Worm (Caenorhabditis elegans) whole organism, L4 larva: Measurements from ENCODE around the gene sdz-38.

Source experiments
- F10B5.3 ChIP-seq: sonication (generic microtip); optimal IDR thresholded peaks from 2 replicates; lab custom pipeline; 2016; ENCODE audit warnings: mild to moderate bottlenecking, missing genetic modification characterization, missing compliant biosample characterization
- F44E2.7 ChIP-seq: fragments of 200-800 bp; sonication (Bioruptor generic); IDR thresholded peaks from 2 replicates; pipeline ENCODE4 v2.1.2; 2022; ENCODE audit warnings: missing genetic modification characterization, missing compliant biosample characterization
- Y48G9A.11 ChIP-seq: fragments of 200-800 bp; sonication (Bioruptor generic); IDR thresholded peaks from 2 replicates; pipeline ENCODE4 v1.3.6; 2022; ENCODE audit warnings: missing genetic modification reagents, missing genetic modification characterization, missing compliant biosample characterization
- aha-1 ChIP-seq: fragments of 150-350 bp; peaks from one replicate; lab custom pipeline; 2014; ENCODE audit warnings: missing biosample characterization, missing genetic modification characterization
- attf-4 ChIP-seq: sonication (generic microtip); optimal IDR thresholded peaks from 3 replicates; lab custom pipeline; 2017; ENCODE audit warnings: missing biosample characterization, missing genetic modification characterization
- ceh-20 ChIP-seq: fragments of 200-800 bp; sonication (Bioruptor generic); IDR thresholded peaks from 2 replicates; pipeline ENCODE4 v1.3.6; 2022; ENCODE audit warnings: missing genetic modification reagents, missing genetic modification characterization, missing compliant biosample characterization
- ceh-28 ChIP-seq: fragments of 150-350 bp; optimal IDR thresholded peaks from 2 replicates; lab custom pipeline; 2014; ENCODE audit warnings: missing biosample characterization, missing genetic modification reagents, missing genetic modification characterization
- ces-1 ChIP-seq: fragments of 150-350 bp; sonication (generic microtip); optimal IDR thresholded peaks from 4 replicates; lab custom pipeline; 2014; ENCODE audit warnings: missing biosample characterization, missing genetic modification reagents, missing genetic modification characterization
- ctbp-1 ChIP-seq: fragments of 200-800 bp; sonication (Bioruptor generic); IDR thresholded peaks from 2 replicates; pipeline ENCODE4 v1.3.6; 2022; ENCODE audit warnings: missing genetic modification reagents, missing genetic modification characterization, missing compliant biosample characterization
- dmd-6 ChIP-seq: fragments of 200-800 bp; sonication (Bioruptor generic); IDR thresholded peaks from 2 replicates; pipeline ENCODE4 v1.3.6; 2022; ENCODE audit warnings: missing genetic modification reagents, missing genetic modification characterization, missing compliant biosample characterization
- dve-1 ChIP-seq: sonication (generic microtip); optimal IDR thresholded peaks from 2 replicates; lab custom pipeline; 2017; ENCODE audit warnings: antibody characterized with exemption, mild to moderate bottlenecking, missing genetic modification characterization, missing compliant biosample characterization; ENCODE audit not compliant: insufficient read depth
- egl-43 ChIP-seq: fragments of 200-800 bp; sonication (Bioruptor generic); IDR thresholded peaks from 2 replicates; pipeline ENCODE4 v1.3.6; 2022; ENCODE audit warnings: missing genetic modification reagents, missing genetic modification characterization, missing compliant biosample characterization
- fkh-10 ChIP-seq: fragments of 150-350 bp; optimal IDR thresholded peaks from 2 replicates; lab custom pipeline; 2014; ENCODE audit warnings: missing biosample characterization, missing genetic modification reagents, missing genetic modification characterization
- gei-8 ChIP-seq: fragments of 200-800 bp; sonication (Bioruptor generic); optimal IDR thresholded peaks from 2 replicates; lab custom pipeline; 2018; ENCODE audit warnings: mild to moderate bottlenecking, missing genetic modification characterization, missing compliant biosample characterization
- hif-1 ChIP-seq, 2 experiments: sonication (generic microtip); optimal IDR thresholded peaks; 2 replicates each; lab custom pipeline; 2016 to 2017; ENCODE audit warnings: missing compliant biosample characterization in 2 of 2, missing genetic modification characterization in 2 of 2, missing genetic modification reagents in 2 of 2, missing genotype in 2 of 2, mild to moderate bottlenecking in 1 of 2
- hlh-11 ChIP-seq: fragments of 200-800 bp; sonication (Bioruptor generic); optimal IDR thresholded peaks from 2 replicates; lab custom pipeline; 2018; ENCODE audit warnings: mild to moderate bottlenecking, missing genetic modification characterization, missing compliant biosample characterization
- hmg-1.1 ChIP-seq: fragments of 200-800 bp; sonication (Bioruptor generic); IDR thresholded peaks from 2 replicates; pipeline ENCODE4 v1.3.6; 2022; ENCODE audit warnings: missing genetic modification reagents, missing genetic modification characterization, missing compliant biosample characterization
- lin-1 ChIP-seq: fragments of 200-800 bp; sonication (Bioruptor generic); IDR thresholded peaks from 2 replicates; pipeline ENCODE4 v1.3.6; 2022; ENCODE audit warnings: missing genetic modification reagents, missing genetic modification characterization, missing compliant biosample characterization
- lin-13 ChIP-seq: fragments of 150-350 bp; optimal IDR thresholded peaks from 2 replicates; lab custom pipeline; 2014; ENCODE audit warnings: missing biosample characterization, missing genetic modification reagents, missing genetic modification characterization
- madf-5 ChIP-seq, 2 experiments: fragments of 200-800 bp; sonication (Bioruptor generic); IDR thresholded peaks; 2 replicates each; pipeline ENCODE4 v1.3.6; 2022; ENCODE audit warnings: missing compliant biosample characterization in 2 of 2, missing genetic modification characterization in 2 of 2
- madf-9 ChIP-seq: fragments of 200-800 bp; sonication (Bioruptor generic); conservative IDR thresholded peaks from 2 replicates; pipeline ENCODE4 v1.3.6; 2022; ENCODE audit warnings: missing genetic modification reagents, missing genetic modification characterization, missing compliant biosample characterization
- nhr-102 ChIP-seq: sonication (generic microtip); optimal IDR thresholded peaks from 2 replicates; lab custom pipeline; 2016; ENCODE audit warnings: mild to moderate bottlenecking, missing genetic modification characterization, moderate library complexity, missing compliant biosample characterization
- nhr-11 ChIP-seq: fragments of 150-350 bp; optimal IDR thresholded peaks from 2 replicates; lab custom pipeline; 2014; ENCODE audit warnings: missing biosample characterization, missing genetic modification characterization
- nhr-111 ChIP-seq: fragments of 200-800 bp; sonication (Bioruptor generic); optimal IDR thresholded peaks from 2 replicates; lab custom pipeline; 2018; ENCODE audit warnings: mild to moderate bottlenecking, missing genetic modification characterization, missing compliant biosample characterization
- nhr-237 ChIP-seq: sonication (generic microtip); optimal IDR thresholded peaks from 2 replicates; lab custom pipeline; 2017; ENCODE audit warnings: missing biosample characterization, missing genetic modification characterization
- nhr-28 ChIP-seq: fragments of 150-350 bp; optimal IDR thresholded peaks from 2 replicates; lab custom pipeline; 2014; ENCODE audit warnings: missing biosample characterization, missing genetic modification characterization
- nhr-48 ChIP-seq: sonication (generic microtip); optimal IDR thresholded peaks from 2 replicates; lab custom pipeline; 2016; ENCODE audit warnings: mild to moderate bottlenecking, missing genetic modification characterization, missing compliant biosample characterization
- nhr-76 ChIP-seq: fragments of 150-350 bp; optimal IDR thresholded peaks from 2 replicates; lab custom pipeline; 2014; ENCODE audit warnings: missing biosample characterization, missing genetic modification characterization
- saeg-2 ChIP-seq: fragments of 200-800 bp; sonication (Bioruptor generic); IDR thresholded peaks from 2 replicates; pipeline ENCODE4 v1.3.6; 2022; ENCODE audit warnings: missing genetic modification reagents, missing genetic modification characterization, missing compliant biosample characterization
- set-16 ChIP-seq: fragments of 200-800 bp; sonication (Bioruptor generic); IDR thresholded peaks from 2 replicates; pipeline ENCODE4 v1.3.6; 2022; ENCODE audit warnings: missing genetic modification reagents, missing genetic modification characterization, missing compliant biosample characterization
- tag-97 ChIP-seq: fragments of 200-800 bp; sonication (Bioruptor generic); IDR thresholded peaks from 2 replicates; pipeline ENCODE4 v1.3.6; 2022; ENCODE audit warnings: missing genetic modification characterization, missing compliant biosample characterization
- tra-1 ChIP-seq: fragments of 200-800 bp; sonication (Bioruptor generic); IDR thresholded peaks from 2 replicates; pipeline ENCODE4 v1.3.6; 2022; ENCODE audit warnings: missing genetic modification reagents, missing genetic modification characterization, missing compliant biosample characterization
- unc-62 ChIP-seq, 3 experiments: fragments of 150-350 bp in 1 of 3; sonication (generic microtip); optimal IDR thresholded peaks in 2 of 3; peaks in 1 of 3; 1 replicate in 1 of 3; 2 replicates in 2 of 3; lab custom pipeline; 2014 to 2017; ENCODE audit warnings: missing biosample characterization in 3 of 3, missing genetic modification characterization in 3 of 3, missing genetic modification reagents in 3 of 3, missing genotype in 1 of 3
- vab-7 ChIP-seq: fragments of 200-800 bp; sonication (Bioruptor generic); IDR thresholded peaks from 2 replicates; pipeline ENCODE4 v1.3.6; 2022; ENCODE audit warnings: missing genetic modification reagents, missing genetic modification characterization, missing compliant biosample characterization
- zip-2 ChIP-seq: fragments of 150-350 bp; optimal IDR thresholded peaks from 2 replicates; lab custom pipeline; 2014; ENCODE audit warnings: missing biosample characterization, missing genetic modification characterization
- ztf-7 ChIP-seq: fragments of 150-350 bp; optimal IDR thresholded peaks from 2 replicates; lab custom pipeline; 2014; ENCODE audit warnings: missing biosample characterization, missing genetic modification characterization

Gene sdz-38

ce11 chrII:10001065-10001464 lies 19.4 kb upstream of the sdz-38 start, which contains the start of gene nlt-1 (continued):
- TF ChIP-seq tag-97 (no peak), ces-1 (GFP tag; lab: Kevin White, UChicago) (no peak), fkh-10 (no peak), nhr-76 (tag; lab: Kevin White, UChicago) (no peak), aha-1 (tag; lab: Kevin White, UChicago) (no peak), set-16 (no peak), F10B5.3 (tag; lab: Kevin White, UChicago) (no peak), F44E2.7 (no peak), saeg-2 (GFP tag; lab: Robert Waterston, UW) (no peak), nhr-102 (tag; lab: Kevin White, UChicago) (peak; percentile 55), madf-9 (no peak), egl-43 (GFP tag; lab: Robert Waterston, UW) (no peak), hmg-1.1 (GFP tag; lab: Robert Waterston, UW) (no peak), zip-2 (tag; lab: Kevin White, UChicago) (no peak), madf-5 (GFP tag; IDR thresholded peaks at IDR 0.05; lab: Robert Waterston, UW) (no peak)

DNA sequence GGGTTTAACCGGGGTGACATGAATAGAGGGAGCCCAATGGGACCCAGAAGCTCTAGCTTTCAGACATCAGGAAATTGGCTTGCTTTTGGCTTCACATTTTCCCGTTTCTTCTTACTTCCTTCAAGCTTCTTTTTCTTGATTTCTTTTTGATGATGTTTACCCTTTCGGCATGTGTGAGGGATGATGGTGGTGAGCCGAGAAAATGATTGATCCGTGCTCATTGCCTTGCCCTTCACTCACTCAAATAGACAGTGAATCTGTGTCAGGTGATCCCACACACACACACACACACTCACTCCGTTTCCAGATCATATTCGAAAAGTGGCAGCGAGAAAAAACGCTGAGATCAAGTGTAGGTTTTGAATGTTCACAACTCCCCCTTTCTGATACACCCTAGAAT lies 13.0 kb upstream of the sdz-38 start:
- TF ChIP-seq F44E2.7 (no peak), ceh-20 (GFP tag; lab: Robert Waterston, UW) (peak; percentile 14; the same call in 1 of the 2 replicates), unc-62 (GFP tag; optimal IDR thresholded peaks at IDR 0.05 in 1 of 2; lab: Kevin White, UChicago) (peak in 1 of 2 experiments; percentile 91), unc-62 (tag; optimal IDR thresholded peaks at IDR 0.05; lab: Kevin White, UChicago) (no peak), nhr-11 (tag; lab: Kevin White, UChicago) (peak; percentile 39)

- TF ChIP-seq attf-4 (tag; lab: Kevin White, UChicago) (no peak), ceh-28 (tag; lab: Kevin White, UChicago) (no peak), nhr-48 (tag; lab: Kevin White, UChicago) (no peak), aha-1 (tag; lab: Kevin White, UChicago) (no peak), fkh-10 (peak; percentile 7), lin-1 (no peak)
Measured at ce11 chrII:9992474-9992873, 10.8 kb upstream of the sdz-38 start.

DNA sequence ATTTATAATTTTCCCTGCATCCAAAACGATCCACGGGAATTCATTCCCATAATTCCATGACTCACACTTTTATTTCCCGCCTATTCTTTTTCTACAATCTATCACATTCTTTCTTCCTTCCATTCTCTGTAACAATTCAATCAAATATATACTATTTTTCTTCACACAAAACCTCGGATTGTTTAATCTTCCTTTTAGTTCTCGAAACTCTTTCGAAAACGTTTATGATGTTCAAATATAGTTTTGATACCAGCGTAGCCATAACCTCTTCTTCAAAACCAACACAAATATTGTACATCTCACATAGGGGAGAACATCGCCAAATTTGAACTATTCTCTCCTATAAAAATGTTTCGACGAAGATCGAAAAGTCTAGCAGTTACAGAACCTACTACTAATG lies 9.2 kb upstream of the sdz-38 start, which contains the start of gene lec-3:
TSS of gene lec-3 (plus strand) at position 301 of the 400 bp plus-strand sequence.
- peak; percentile 11 for TF ChIP-seq dve-1 (tag; lab: Kevin White, UChicago)
- TF ChIP-seq nhr-237 (tag; lab: Kevin White, UChicago): no peak

DNA sequence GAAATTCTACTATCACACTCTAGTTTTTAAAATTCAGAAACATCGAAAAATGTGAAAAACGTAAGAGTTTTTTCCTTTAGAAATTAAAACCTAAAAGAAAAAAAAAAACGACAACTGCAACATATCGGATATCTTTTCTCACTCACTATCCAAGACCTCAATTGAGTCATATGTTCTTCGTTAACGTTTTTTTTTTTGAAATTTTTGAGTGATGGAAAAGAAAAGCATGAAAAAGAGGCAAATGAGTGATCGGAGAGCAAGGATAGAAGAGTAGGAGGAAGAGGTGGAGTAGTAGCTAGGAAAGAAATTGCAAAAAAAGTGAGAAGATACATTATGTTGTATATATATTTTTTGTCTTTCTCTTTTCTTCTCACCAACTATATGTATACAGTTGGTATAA lies 7.9 kb upstream of the sdz-38 start:
- TF ChIP-seq nhr-11 (tag; lab: Kevin White, UChicago) (peak; percentile 6), hif-1 (tag; optimal IDR thresholded peaks at IDR 0.05; lab: Kevin White, UChicago) (peak in 1 of 2 experiments; percentile 4), hlh-11 (tag; lab: Kevin White, UChicago) (peak; percentile 17), tag-97 (no peak)

ce11 chrII:9988620-9989019 lies 7.0 kb upstream of the sdz-38 start:
- TF ChIP-seq nhr-28 (tag; lab: Kevin White, UChicago): no peak
- no peak for TF ChIP-seq unc-62 (GFP tag; optimal IDR thresholded peaks at IDR 0.05 in 1 of 2; lab: Kevin White, UChicago)
- TF ChIP-seq unc-62 (tag; optimal IDR thresholded peaks at IDR 0.05; lab: Kevin White, UChicago): no peak
- TF ChIP-seq aha-1 (tag; lab: Kevin White, UChicago): no peak
- TF ChIP-seq nhr-111: no peak
- TF ChIP-seq nhr-102 (tag; lab: Kevin White, UChicago): no peak
- TF ChIP-seq gei-8 (GFP tag; lab: Kevin White, UChicago): no peak
- TF ChIP-seq ceh-28 (tag; lab: Kevin White, UChicago): no peak
- no peak for TF ChIP-seq dmd-6 (GFP tag; lab: Robert Waterston, UW)
- TF ChIP-seq tag-97: no peak
- no peak for TF ChIP-seq tra-1 (GFP tag; lab: Robert Waterston, UW)
- no peak for TF ChIP-seq vab-7
- TF ChIP-seq ztf-7 (tag; lab: Kevin White, UChicago): no peak
- TF ChIP-seq Y48G9A.11: no peak
- TF ChIP-seq ctbp-1 (GFP tag; lab: Robert Waterston, UW): no peak
- TF ChIP-seq egl-43 (GFP tag; lab: Robert Waterston, UW): no peak
- TF ChIP-seq lin-13 (GFP tag; lab: Kevin White, UChicago): no peak
- TF ChIP-seq, all 104 proteins: peak for 0
